Worm (Caenorhabditis elegans) whole organism, L2 larva: ENCODE data around the gene F19B10.2.

Experiments
- Y55F3AM.14 ChIP-seq: fragments of 200-800 bp; sonication (Bioruptor generic); optimal IDR thresholded peaks from 2 replicates; lab custom pipeline; 2018; ENCODE audit warnings: mild to moderate bottlenecking, missing genetic modification characterization, missing compliant biosample characterization
- ama-1 ChIP-seq: fragments of 150-350 bp; optimal IDR thresholded peaks from 2 replicates; lab custom pipeline; 2018; ENCODE audit warnings: inconsistent platforms
- ceh-82 ChIP-seq: fragments of 150-350 bp; optimal IDR thresholded peaks from 2 replicates; lab custom pipeline; 2014; ENCODE audit warnings: missing biosample characterization, missing genetic modification characterization
- fos-1 ChIP-seq: fragments of 150-350 bp; optimal IDR thresholded peaks from 2 replicates; lab custom pipeline; 2014; ENCODE audit warnings: missing biosample characterization, missing genetic modification characterization
- gmeb-1 ChIP-seq: fragments of 150-350 bp; optimal IDR thresholded peaks from 2 replicates; lab custom pipeline; 2014; ENCODE audit warnings: missing biosample characterization, missing genetic modification characterization
- lsy-2 ChIP-seq, 2 experiments: fragments of 150-350 bp in 1 of 2; sonication (generic microtip) in 1 of 2; optimal IDR thresholded peaks; 2 replicates each; lab custom pipeline; 2014 to 2017; ENCODE audit warnings: missing biosample characterization in 2 of 2, missing genetic modification characterization in 2 of 2
- nhr-23 ChIP-seq: fragments of 150-350 bp; optimal IDR thresholded peaks from 2 replicates; lab custom pipeline; 2014; ENCODE audit warnings: missing biosample characterization, missing genetic modification reagents, missing genetic modification characterization
- nhr-237 ChIP-seq: fragments of 150-350 bp; optimal IDR thresholded peaks from 2 replicates; lab custom pipeline; 2014; ENCODE audit warnings: missing biosample characterization, missing genetic modification characterization
- nhr-6 ChIP-seq: fragments of 150-350 bp; optimal IDR thresholded peaks from 2 replicates; lab custom pipeline; 2014; ENCODE audit warnings: missing biosample characterization, missing genetic modification characterization
- peb-1 ChIP-seq: fragments of 150-350 bp; optimal IDR thresholded peaks from 2 replicates; lab custom pipeline; 2014; ENCODE audit warnings: missing biosample characterization, missing genetic modification characterization
- snpc-4 ChIP-seq: fragments of 150-350 bp; optimal IDR thresholded peaks from 2 replicates; lab custom pipeline; 2014; ENCODE audit warnings: missing biosample characterization, missing genetic modification characterization
- zag-1 ChIP-seq: fragments of 150-350 bp; optimal IDR thresholded peaks from 2 replicates; lab custom pipeline; 2014; ENCODE audit warnings: missing biosample characterization, missing genetic modification characterization

F19B10.2 gene

ce11 chrII:3724175-3724715 lies 49.0 kb downstream of the F19B10.2 start, which contains the start of gene C46E10.1:
C46E10.1 (plus strand) TSS chrII:3724225.
- no peak for TF ChIP-seq lsy-2 (tag; optimal IDR thresholded peaks at IDR 0.05; lab: Kevin White, UChicago)
- no peak for TF ChIP-seq zag-1 (tag; lab: Kevin White, UChicago)
- TF ChIP-seq ama-1 = no peak
- no peak for TF ChIP-seq peb-1
- TF ChIP-seq nhr-23 = no peak
- TF ChIP-seq nhr-237 (tag; lab: Kevin White, UChicago) = no peak
- no peak for TF ChIP-seq gmeb-1 (tag; lab: Kevin White, UChicago)
- no peak for TF ChIP-seq ceh-82 (tag; lab: Kevin White, UChicago)
- TF ChIP-seq Y55F3AM.14 = no peak
- TF ChIP-seq nhr-6 = no peak
- no peak for TF ChIP-seq fos-1 (tag; lab: Kevin White, UChicago)
- TF ChIP-seq snpc-4 = no peak
